Fruit fly (Drosophila melanogaster): ENCODE data around the gene CG17803.

DNA sequence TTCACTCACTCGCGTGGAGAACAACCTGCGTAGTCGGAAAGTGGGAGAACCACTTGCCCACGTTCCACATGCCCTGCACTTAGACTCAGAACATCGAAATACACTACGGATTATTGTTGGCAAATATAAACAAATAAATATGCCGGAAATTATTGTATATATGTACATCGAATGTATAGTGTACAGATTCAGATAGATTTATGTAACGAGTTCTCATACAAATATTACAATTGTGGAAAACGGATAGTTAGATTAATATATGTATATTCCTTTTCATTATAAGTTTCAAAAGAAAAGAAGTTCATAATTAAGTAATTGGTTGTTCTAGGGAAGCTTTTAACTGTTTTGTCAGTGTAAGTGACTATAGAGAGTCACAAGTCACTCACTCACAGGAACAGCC is 26.8 kb downstream of the CG17803 start:
- TF ChIP-seq D1 (tag; optimal IDR thresholded peaks at IDR 0.05): no peak
- TF ChIP-seq CG4496 (GFP tag; IDR thresholded peaks at IDR 0.05): no peak
- TF ChIP-seq CG15710 (tag; optimal IDR thresholded peaks at IDR 0.05): no peak
- TF ChIP-seq Ets98B (GFP tag; IDR thresholded peaks at IDR 0.05): no peak
- TF ChIP-seq gl (tag; optimal IDR thresholded peaks at IDR 0.05): no peak
- TF ChIP-seq CG10348 (GFP tag; IDR thresholded peaks at IDR 0.05): no peak
- TF ChIP-seq EcR (GFP tag; optimal IDR thresholded peaks at IDR 0.05): no peak
- no peak for TF ChIP-seq Pif1A (GFP tag; optimal IDR thresholded peaks at IDR 0.05)
- TF ChIP-seq rn (GFP tag; IDR thresholded peaks at IDR 0.05): no peak
- no peak for TF ChIP-seq CG17806 (tag; optimal IDR thresholded peaks at IDR 0.05)
- TF ChIP-seq fd96Ca (GFP tag; IDR thresholded peaks at IDR 0.05): no peak
- peak; percentile 59 for TF ChIP-seq CG14655 (GFP tag; optimal IDR thresholded peaks at IDR 0.05)
- no peak for TF ChIP-seq Snoo (tag; optimal IDR thresholded peaks at IDR 0.05)

Measured in whole organism, pupa.